Fruit fly (Drosophila melanogaster): Measurements from ENCODE around the gene CG7376.

Gene CG7376

dm6 chr3L:6173826-6174255 lies at the start of gene CG7376, which contains the start of gene fmt:
Gene CG7376 (plus strand): TSS chr3L:6174248.
Gene fmt (minus strand): TSS chr3L:6173880.
- TF ChIP-seq pan (optimal IDR thresholded peaks at IDR 0.05) (no peak), psq (optimal IDR thresholded peaks at IDR 0.05) (no peak), usp (GFP tag; optimal IDR thresholded peaks at IDR 0.05) (no peak), Dll (optimal IDR thresholded peaks at IDR 0.05) (no peak), EcR (GFP tag; optimal IDR thresholded peaks at IDR 0.05) (no peak), CG8478 (optimal IDR thresholded peaks at IDR 0.05) (no peak)

- TF ChIP-seq EcR (GFP tag; optimal IDR thresholded peaks at IDR 0.05) (no peak), pan (optimal IDR thresholded peaks at IDR 0.05) (no peak), CG8478 (optimal IDR thresholded peaks at IDR 0.05) (no peak), Dll (optimal IDR thresholded peaks at IDR 0.05) (no peak), psq (optimal IDR thresholded peaks at IDR 0.05) (no peak)
These were observed 49.2 kb upstream of the CG7376 start for dm6 chr3L:6124616-6125408.

dm6 chr3L:6125409-6125689 lies 48.7 kb upstream of the CG7376 start:
- TF ChIP-seq Dll (optimal IDR thresholded peaks at IDR 0.05) (no peak), EcR (GFP tag; optimal IDR thresholded peaks at IDR 0.05) (no peak), usp (GFP tag; optimal IDR thresholded peaks at IDR 0.05) (no peak), psq (optimal IDR thresholded peaks at IDR 0.05) (no peak)

dm6 chr3L:6129591-6129990 lies 44.5 kb upstream of the CG7376 start:
- TF ChIP-seq pan (optimal IDR thresholded peaks at IDR 0.05) (no peak), psq (optimal IDR thresholded peaks at IDR 0.05) (no peak), EcR (GFP tag; optimal IDR thresholded peaks at IDR 0.05) (no peak), usp (GFP tag; optimal IDR thresholded peaks at IDR 0.05) (no peak), Dll (optimal IDR thresholded peaks at IDR 0.05) (no peak), CG8478 (optimal IDR thresholded peaks at IDR 0.05) (no peak)

dm6 chr3L:6130944-6131343 lies 43.1 kb upstream of the CG7376 start, which contains the start of gene Lcp65Ag3:
Gene Lcp65Ag3 (minus strand): TSS chr3L:6130989.
- TF ChIP-seq Dll (optimal IDR thresholded peaks at IDR 0.05) (no peak), psq (optimal IDR thresholded peaks at IDR 0.05) (no peak), usp (GFP tag; optimal IDR thresholded peaks at IDR 0.05) (no peak), CG8478 (optimal IDR thresholded peaks at IDR 0.05) (no peak), pan (optimal IDR thresholded peaks at IDR 0.05) (no peak), EcR (GFP tag; optimal IDR thresholded peaks at IDR 0.05) (no peak)

- TF ChIP-seq pan (optimal IDR thresholded peaks at IDR 0.05) (no peak), EcR (GFP tag; optimal IDR thresholded peaks at IDR 0.05) (no peak), usp (GFP tag; optimal IDR thresholded peaks at IDR 0.05) (no peak), CG8478 (optimal IDR thresholded peaks at IDR 0.05) (no peak), psq (optimal IDR thresholded peaks at IDR 0.05) (no peak), Dll (optimal IDR thresholded peaks at IDR 0.05) (no peak)
These were observed 42.0 kb upstream of the CG7376 start, which contains the start of gene Cpr65Au for dm6 chr3L:6132009-6132408. Gene Cpr65Au (minus strand): TSS chr3L:6132109.

- TF ChIP-seq usp (GFP tag; optimal IDR thresholded peaks at IDR 0.05) (no peak), CG8478 (optimal IDR thresholded peaks at IDR 0.05) (no peak), EcR (GFP tag; optimal IDR thresholded peaks at IDR 0.05) (no peak)
These were observed 40.5 kb upstream of the CG7376 start, which contains the start of gene Lcp65Ag2 for dm6 chr3L:6133546-6133945. Gene Lcp65Ag2 (minus strand): TSS chr3L:6133593.

dm6 chr3L:6135174-6135573 lies 38.9 kb upstream of the CG7376 start, which contains the start of gene Lcp65Ag1:
Gene Lcp65Ag1 (minus strand): TSS chr3L:6135274.
- TF ChIP-seq CG8478 (optimal IDR thresholded peaks at IDR 0.05) (no peak), usp (GFP tag; optimal IDR thresholded peaks at IDR 0.05) (no peak), Dll (optimal IDR thresholded peaks at IDR 0.05) (no peak), pan (optimal IDR thresholded peaks at IDR 0.05) (no peak), EcR (GFP tag; optimal IDR thresholded peaks at IDR 0.05) (no peak), psq (optimal IDR thresholded peaks at IDR 0.05) (no peak)

- TF ChIP-seq psq (optimal IDR thresholded peaks at IDR 0.05): no peak
- no peak for TF ChIP-seq CG8478 (optimal IDR thresholded peaks at IDR 0.05)
- TF ChIP-seq EcR (GFP tag; optimal IDR thresholded peaks at IDR 0.05): no peak
- no peak for TF ChIP-seq usp (GFP tag; optimal IDR thresholded peaks at IDR 0.05)
- TF ChIP-seq Dll (optimal IDR thresholded peaks at IDR 0.05): no peak
- TF ChIP-seq pan (optimal IDR thresholded peaks at IDR 0.05): no peak
These were observed 37.4 kb upstream of the CG7376 start, which contains the start of gene Lcp65Af for dm6 chr3L:6136691-6137090. Gene Lcp65Af (minus strand): TSS chr3L:6136791.

- no peak for TF ChIP-seq CG8478 (optimal IDR thresholded peaks at IDR 0.05)
- no peak for TF ChIP-seq pan (optimal IDR thresholded peaks at IDR 0.05)
- no peak for TF ChIP-seq Dll (optimal IDR thresholded peaks at IDR 0.05)
- TF ChIP-seq psq (optimal IDR thresholded peaks at IDR 0.05): no peak
- TF ChIP-seq EcR (GFP tag; optimal IDR thresholded peaks at IDR 0.05): no peak
- no peak for TF ChIP-seq usp (GFP tag; optimal IDR thresholded peaks at IDR 0.05)
These were observed 36.0 kb upstream of the CG7376 start, which contains the start of gene Lcp65Ae for dm6 chr3L:6138018-6138417. Gene Lcp65Ae (minus strand): TSS chr3L:6138118.

dm6 chr3L:6138586-6138985 lies 35.5 kb upstream of the CG7376 start:
- TF ChIP-seq psq (optimal IDR thresholded peaks at IDR 0.05) (no peak), pan (optimal IDR thresholded peaks at IDR 0.05) (no peak), EcR (GFP tag; optimal IDR thresholded peaks at IDR 0.05) (no peak)

dm6 chr3L:6139924-6140574 lies 34.0 kb upstream of the CG7376 start, which contains the start of gene Cpr65Av:
Gene Cpr65Av (minus strand): TSS chr3L:6139974.
- TF ChIP-seq CG8478 (optimal IDR thresholded peaks at IDR 0.05) (no peak), usp (GFP tag; optimal IDR thresholded peaks at IDR 0.05) (no peak), Dll (optimal IDR thresholded peaks at IDR 0.05) (no peak), EcR (GFP tag; optimal IDR thresholded peaks at IDR 0.05) (no peak), pan (optimal IDR thresholded peaks at IDR 0.05) (no peak), psq (optimal IDR thresholded peaks at IDR 0.05) (no peak)

Data from whole organism.